Fruit fly (Drosophila melanogaster): Measurements from ENCODE around the gene CG32037.

The CG32037 gene

dm6 chr3L:9511287-9512256, 19.6 kb upstream of the CG32037 start, which contains the start of gene RpS9 (continued):
- TF ChIP-seq Oaz (GFP tag; IDR thresholded peaks at IDR 0.05) = no peak
- no peak for TF ChIP-seq CG4282 (GFP tag; optimal IDR thresholded peaks at IDR 0.05)
- no peak for TF ChIP-seq Aef1 (GFP tag; IDR thresholded peaks at IDR 0.05)
- TF ChIP-seq sna (GFP tag; IDR thresholded peaks at IDR 0.05; ENCODE audit: partially characterized antibody) = no peak
- no peak for TF ChIP-seq ftz-f1 (GFP tag; optimal IDR thresholded peaks at IDR 0.05)
- no peak for TF ChIP-seq CG11560 (tag; IDR thresholded peaks at IDR 0.05)
- no peak for TF ChIP-seq bab2 (GFP tag; optimal IDR thresholded peaks at IDR 0.05)
- no peak for TF ChIP-seq NC2α (GFP tag; optimal IDR thresholded peaks at IDR 0.05)
- no peak for TF ChIP-seq HLHmδ (GFP tag; optimal IDR thresholded peaks at IDR 0.05)
- TF ChIP-seq CG3838 (GFP tag; optimal IDR thresholded peaks at IDR 0.05) = no peak
- peak; percentile 7 for TF ChIP-seq oc (tag; optimal IDR thresholded peaks at IDR 0.05)
- TF ChIP-seq CG42726 (GFP tag; IDR thresholded peaks at IDR 0.05; ENCODE audit: partially characterized antibody) = no peak
- peak; percentile 27 for TF ChIP-seq Deaf1 (tag; optimal IDR thresholded peaks at IDR 0.05)
- TF ChIP-seq CG8089 (GFP tag; optimal IDR thresholded peaks at IDR 0.05) = no peak
- peak; percentile 54 for TF ChIP-seq Fer3 (tag; optimal IDR thresholded peaks at IDR 0.05)
- TF ChIP-seq slp2 (GFP tag; optimal IDR thresholded peaks at IDR 0.05) = no peak

dm6 chr3L:9509037-9509830, 17.2 kb upstream of the CG32037 start, which contains the start of gene CG3408:
CG3408 (minus strand) TSS chr3L:9509583.
- TF ChIP-seq klu (GFP tag; IDR thresholded peaks at IDR 0.05) = no peak
- no peak for TF ChIP-seq Fer2 (tag; optimal IDR thresholded peaks at IDR 0.05)
- TF ChIP-seq br (optimal IDR thresholded peaks at IDR 0.05) = no peak
- no peak for TF ChIP-seq H2.0 (GFP tag; IDR thresholded peaks at IDR 0.05)
- TF ChIP-seq Ets65A (GFP tag) = no peak
- TF ChIP-seq Hr39 (optimal IDR thresholded peaks at IDR 0.05) = no peak
- TF ChIP-seq jing (GFP tag; optimal IDR thresholded peaks at IDR 0.05) = no peak
- no peak for TF ChIP-seq CG33557 (GFP tag; optimal IDR thresholded peaks at IDR 0.05)
- no peak for TF ChIP-seq CG3065 (GFP tag; optimal IDR thresholded peaks at IDR 0.05)
- TF ChIP-seq CG11695 (GFP tag; IDR thresholded peaks at IDR 0.05) = no peak
- TF ChIP-seq sd (tag; optimal IDR thresholded peaks at IDR 0.05) = peak; percentile 23
- TF ChIP-seq Gug (GFP tag; IDR thresholded peaks at IDR 0.05) = no peak
- no peak for TF ChIP-seq slou (GFP tag; optimal IDR thresholded peaks at IDR 0.05)
- no peak for TF ChIP-seq wdn (GFP tag; IDR thresholded peaks at IDR 0.05)
- TF ChIP-seq wek (GFP tag; optimal IDR thresholded peaks at IDR 0.05) = no peak
- TF ChIP-seq CG4730 (GFP tag; IDR thresholded peaks at IDR 0.05) = no peak
- no peak for TF ChIP-seq gcm (GFP tag; optimal IDR thresholded peaks at IDR 0.05)
- no peak for TF ChIP-seq Dfd (GFP tag; optimal IDR thresholded peaks at IDR 0.05)
- TF ChIP-seq Blimp-1 (GFP tag; optimal IDR thresholded peaks at IDR 0.05) = no peak
- TF ChIP-seq pum (GFP tag; optimal IDR thresholded peaks at IDR 0.05) = no peak
- TF ChIP-seq bbx (GFP tag; IDR thresholded peaks at IDR 0.05; ENCODE audit: partially characterized antibody) = no peak; the same call in 1 of the 2 replicates
- no peak for TF ChIP-seq Hey (tag; optimal IDR thresholded peaks at IDR 0.05)
- no peak for TF ChIP-seq D19A (tag; optimal IDR thresholded peaks at IDR 0.05)
- TF ChIP-seq gfzf (GFP tag; optimal IDR thresholded peaks at IDR 0.05) = peak; percentile 94
- no peak for TF ChIP-seq dmrt99B (tag; optimal IDR thresholded peaks at IDR 0.05)
- peak; percentile 6 for TF ChIP-seq Nf-YC (tag; optimal IDR thresholded peaks at IDR 0.05)
- TF ChIP-seq CG15696 (tag; optimal IDR thresholded peaks at IDR 0.05) = no peak
- no peak for TF ChIP-seq Mes4 (GFP tag; optimal IDR thresholded peaks at IDR 0.05)
- TF ChIP-seq CG30403 (GFP tag; optimal IDR thresholded peaks at IDR 0.05) = no peak
- no peak for TF ChIP-seq mam (GFP tag; optimal IDR thresholded peaks at IDR 0.05)
- no peak for TF ChIP-seq zfh2 (GFP tag; optimal IDR thresholded peaks at IDR 0.05)
- no peak for TF ChIP-seq CrebB (tag; optimal IDR thresholded peaks at IDR 0.05)
- no peak for TF ChIP-seq CG5245 (GFP tag; optimal IDR thresholded peaks at IDR 0.05)

Measured in whole organism, embryonic.